Fruit fly (Drosophila melanogaster): ENCODE results near the gene PMCA.

PMCA gene

dm6 chr4:386752-387151 lies 28.0 kb upstream of the PMCA start:
- TF ChIP-seq z (GFP tag; IDR thresholded peaks at IDR 0.05) (0 out of 3 replicates have a peak, but pooled peaks have one; percentile 29), Kr (GFP tag; optimal IDR thresholded peaks at IDR 0.05) (peak; percentile 2), Lpt (GFP tag; optimal IDR thresholded peaks at IDR 0.05) (no peak), Myb (GFP tag; optimal IDR thresholded peaks at IDR 0.05) (no peak), cg (GFP tag; optimal IDR thresholded peaks at IDR 0.05) (peak; percentile 20), Ets65A (GFP tag) (peak; percentile 47), Nf-YB (GFP tag; optimal IDR thresholded peaks at IDR 0.05) (peak; percentile 13), pros (GFP tag; optimal IDR thresholded peaks at IDR 0.05) (peak; percentile 59), NFAT (GFP tag; IDR thresholded peaks at IDR 0.05) (no peak), dimm (GFP tag; IDR thresholded peaks at IDR 0.05) (no peak), ac (GFP tag; optimal IDR thresholded peaks at IDR 0.05) (peak; percentile 3), HLH54F (GFP tag; optimal IDR thresholded peaks at IDR 0.05) (no peak), nmo (GFP tag; optimal IDR thresholded peaks at IDR 0.05) (no peak), CG13296 (GFP tag; optimal IDR thresholded peaks at IDR 0.05) (no peak), twi (tag; optimal IDR thresholded peaks at IDR 0.05) (peak; percentile 69), salm (tag; optimal IDR thresholded peaks at IDR 0.05) (no peak), CG2199 (GFP tag; IDR thresholded peaks at IDR 0.05) (peak; percentile 97), D19A (tag; optimal IDR thresholded peaks at IDR 0.05) (peak; percentile 10), tll (GFP tag; optimal IDR thresholded peaks at IDR 0.05) (peak in 1 of 2 experiments; percentile 9)

dm6 chr4:385227-385795 lies 26.6 kb upstream of the PMCA start:
- TF ChIP-seq CG5180 (GFP tag; optimal IDR thresholded peaks at IDR 0.05), result peak; percentile 75
- peak; percentile 51; the same call in 1 of the 2 replicates for TF ChIP-seq crol (GFP tag; IDR thresholded peaks at IDR 0.05)
- 0 out of 3 replicates have a peak, but pooled peaks have one; percentile 46 for TF ChIP-seq CG2199 (GFP tag; IDR thresholded peaks at IDR 0.05)
- TF ChIP-seq Nf-YB (GFP tag; optimal IDR thresholded peaks at IDR 0.05), result peak; percentile 92
- TF ChIP-seq sens-2 (GFP tag; IDR thresholded peaks at IDR 0.05), result no peak
- no peak for TF ChIP-seq CG11695 (GFP tag; IDR thresholded peaks at IDR 0.05)
- TF ChIP-seq cg (GFP tag; optimal IDR thresholded peaks at IDR 0.05), result peak; percentile 76
- TF ChIP-seq CG8089 (GFP tag; optimal IDR thresholded peaks at IDR 0.05), result no peak
- no peak for TF ChIP-seq Stat92E (GFP tag; optimal IDR thresholded peaks at IDR 0.05)
- TF ChIP-seq pros (GFP tag; optimal IDR thresholded peaks at IDR 0.05), result peak; percentile 88
- TF ChIP-seq CG6813 (GFP tag; optimal IDR thresholded peaks at IDR 0.05), result no peak
- no peak for TF ChIP-seq CG2129 (GFP tag; IDR thresholded peaks at IDR 0.05; ENCODE audit: partially characterized antibody)
- peak; percentile 56; the same call in 1 of the 2 replicates for TF ChIP-seq seq (GFP tag; IDR thresholded peaks at IDR 0.05)
- TF ChIP-seq CG2120 (GFP tag; optimal IDR thresholded peaks at IDR 0.05), result no peak
- no peak for TF ChIP-seq Hr78 (GFP tag; optimal IDR thresholded peaks at IDR 0.05)
- TF ChIP-seq slp2 (GFP tag; optimal IDR thresholded peaks at IDR 0.05), result no peak
- 0 out of 4 replicates have a peak, but pooled peaks have one; percentile 17 for TF ChIP-seq Dll (GFP tag; IDR thresholded peaks at IDR 0.05; ENCODE audit: partially characterized antibody)
- TF ChIP-seq twi (tag; optimal IDR thresholded peaks at IDR 0.05), result peak; percentile 5
- TF ChIP-seq Trl (optimal IDR thresholded peaks at IDR 0.05), result peak in 1 of 2 experiments; percentile 12
- no peak for TF ChIP-seq Trl (GFP tag; optimal IDR thresholded peaks at IDR 0.05)
- TF ChIP-seq lmd (GFP tag; IDR thresholded peaks at IDR 0.05), result no peak
- TF ChIP-seq z (GFP tag; IDR thresholded peaks at IDR 0.05), result peak; percentile 77
- TF ChIP-seq Nf-YC (tag; optimal IDR thresholded peaks at IDR 0.05), result peak; percentile 89
- no peak for TF ChIP-seq Sry-δ (GFP tag; optimal IDR thresholded peaks at IDR 0.05)

dm6 chr4:384546-384945 lies 25.8 kb upstream of the PMCA start:
- TF ChIP-seq CG9727 (GFP tag; optimal IDR thresholded peaks at IDR 0.05), result no peak
- TF ChIP-seq Ets65A (GFP tag), result peak; percentile 57
- TF ChIP-seq emc (GFP tag; optimal IDR thresholded peaks at IDR 0.05), result no peak
- TF ChIP-seq Nf-YB (GFP tag; optimal IDR thresholded peaks at IDR 0.05), result peak; percentile 91
- TF ChIP-seq D19A (tag; optimal IDR thresholded peaks at IDR 0.05), result peak; percentile 47
- TF ChIP-seq kah (GFP tag; optimal IDR thresholded peaks at IDR 0.05), result no peak
- no peak for TF ChIP-seq Hr78 (GFP tag; optimal IDR thresholded peaks at IDR 0.05)
- no peak for TF ChIP-seq Awh (GFP tag; IDR thresholded peaks at IDR 0.05)
- TF ChIP-seq CG18011 (GFP tag; optimal IDR thresholded peaks at IDR 0.05), result no peak
- no peak for TF ChIP-seq Rx (GFP tag; IDR thresholded peaks at IDR 0.05)
- no peak for TF ChIP-seq ac (GFP tag; optimal IDR thresholded peaks at IDR 0.05)
- no peak for TF ChIP-seq trem (tag; optimal IDR thresholded peaks at IDR 0.05)
- peak; percentile 83; the same call in 1 of the 3 replicates for TF ChIP-seq CG2199 (GFP tag; IDR thresholded peaks at IDR 0.05)
- TF ChIP-seq gfzf (GFP tag; optimal IDR thresholded peaks at IDR 0.05), result no peak
- no peak for TF ChIP-seq ab (GFP tag; optimal IDR thresholded peaks at IDR 0.05)
- no peak for TF ChIP-seq ttk (GFP tag; IDR thresholded peaks at IDR 0.05)
- no peak for TF ChIP-seq CG32532 (GFP tag; IDR thresholded peaks at IDR 0.05)

Data from whole organism, embryonic.